Fruit fly (Drosophila melanogaster): ENCODE results near the gene cact.

Gene cact

dm6 chr2L:16287602-16288392 is 38.2 kb downstream of the cact start, which contains the start of the genes crp and pkaap (continued):
- TF ChIP-seq CG8290 (GFP tag; optimal IDR thresholded peaks at IDR 0.05) (peak; percentile 88), CG8290 (tag; optimal IDR thresholded peaks at IDR 0.05) (peak; percentile 38 to 96), CG3407 (GFP tag; optimal IDR thresholded peaks at IDR 0.05) (peak; percentile 69), bbx (GFP tag; IDR thresholded peaks at IDR 0.05; ENCODE audit: partially characterized antibody) (no peak), sqz (GFP tag; optimal IDR thresholded peaks at IDR 0.05) (no peak), tna (GFP tag; IDR thresholded peaks at IDR 0.05; ENCODE audit: partially characterized antibody) (no peak), CG4328 (GFP tag; optimal IDR thresholded peaks at IDR 0.05) (peak; percentile 68), zen (tag; optimal IDR thresholded peaks at IDR 0.05) (peak; percentile 56), CG17359 (tag; optimal IDR thresholded peaks at IDR 0.05) (peak; percentile 73), CG14014 (GFP tag; IDR thresholded peaks at IDR 0.05) (no peak), ham (GFP tag; IDR thresholded peaks at IDR 0.05) (no peak), Pdp1 (GFP tag; optimal IDR thresholded peaks at IDR 0.05) (peak; percentile 88 to 90), CG12659 (GFP tag; optimal IDR thresholded peaks at IDR 0.05) (peak; percentile 83), gro (GFP tag; optimal IDR thresholded peaks at IDR 0.05) (peak; percentile 89), CG16815 (GFP tag; optimal IDR thresholded peaks at IDR 0.05) (peak; percentile 52), YL-1 (GFP tag; optimal IDR thresholded peaks at IDR 0.05) (peak; percentile 75), MBD-R2 (GFP tag; IDR thresholded peaks at IDR 0.05) (no peak), pum (GFP tag; optimal IDR thresholded peaks at IDR 0.05) (peak; percentile 87), Tbp (GFP tag; optimal IDR thresholded peaks at IDR 0.05) (peak; percentile 37), CG4404 (GFP tag; IDR thresholded peaks at IDR 0.05) (no peak), D19A (tag; optimal IDR thresholded peaks at IDR 0.05) (peak; percentile 24), CG9727 (GFP tag; optimal IDR thresholded peaks at IDR 0.05) (peak; percentile 48), CG6683 (GFP tag; optimal IDR thresholded peaks at IDR 0.05) (peak; percentile 37), Dbx (GFP tag; IDR thresholded peaks at IDR 0.05) (no peak), Sox100B (GFP tag; optimal IDR thresholded peaks at IDR 0.05) (no peak), caup (GFP tag; optimal IDR thresholded peaks at IDR 0.05; ENCODE audit: severe bottlenecking) (peak; percentile 87), ind (GFP tag; optimal IDR thresholded peaks at IDR 0.05) (peak; percentile 83), Jarid2 (GFP tag; optimal IDR thresholded peaks at IDR 0.05) (peak; percentile 94), CG7786 (GFP tag; optimal IDR thresholded peaks at IDR 0.05) (peak; percentile 76), salm (tag; optimal IDR thresholded peaks at IDR 0.05) (peak; percentile 40), CG31224 (GFP tag; IDR thresholded peaks at IDR 0.05) (no peak), psq (GFP tag; optimal IDR thresholded peaks at IDR 0.05) (peak; percentile 12), so (GFP tag; IDR thresholded peaks at IDR 0.05) (no peak), ash1 (GFP tag; optimal IDR thresholded peaks at IDR 0.05) (peak; percentile 44), twi (tag; optimal IDR thresholded peaks at IDR 0.05) (peak; percentile 3), nerfin-2 (GFP tag; IDR thresholded peaks at IDR 0.05; ENCODE audit: partially characterized antibody) (no peak), jumu (GFP tag; optimal IDR thresholded peaks at IDR 0.05) (peak; percentile 87), zf30C (GFP tag; optimal IDR thresholded peaks at IDR 0.05) (peak; percentile 71), CG5180 (GFP tag; optimal IDR thresholded peaks at IDR 0.05) (peak; percentile 14), abd-A (tag; optimal IDR thresholded peaks at IDR 0.05) (peak; percentile 65), NfI (GFP tag; optimal IDR thresholded peaks at IDR 0.05) (peak; percentile 83), CG30431 (GFP tag; optimal IDR thresholded peaks at IDR 0.05) (peak; percentile 6), sc (optimal IDR thresholded peaks at IDR 0.05) (no peak), sc (GFP tag; optimal IDR thresholded peaks at IDR 0.05) (peak; percentile 45), fu2 (GFP tag; optimal IDR thresholded peaks at IDR 0.05) (peak; percentile 77), CG12744 (GFP tag; optimal IDR thresholded peaks at IDR 0.05) (peak; percentile 77), CG12155 (GFP tag; optimal IDR thresholded peaks at IDR 0.05) (peak; percentile 85), CG12104 (GFP tag; optimal IDR thresholded peaks at IDR 0.05) (peak; percentile 46), org-1 (GFP tag; optimal IDR thresholded peaks at IDR 0.05) (peak; percentile 29)

Measured in whole organism, embryonic.